Fruit fly (Drosophila melanogaster) whole organism, wandering third instar larva: ENCODE results near the gene CG6441.

Experiments used
- Abd-B ChIP-seq: fragments of >200 bp; optimal IDR thresholded peaks from 2 replicates; lab custom pipeline; 2017; ENCODE audit warnings: missing biosample characterization, missing genetic modification characterization
- CG32264 ChIP-seq: fragments of 200-800 bp; sonication (Bioruptor generic); optimal IDR thresholded peaks from 2 replicates; lab custom pipeline; 2016; ENCODE audit warnings: missing biosample characterization, missing genetic modification characterization
- CG9705 ChIP-seq: fragments of 200-800 bp; sonication (Bioruptor generic); optimal IDR thresholded peaks from 2 replicates; lab custom pipeline; 2018; ENCODE audit warnings: missing biosample characterization, mild to moderate bottlenecking, missing genetic modification characterization
- CrebA ChIP-seq: fragments of 200-800 bp; sonication (Bioruptor generic); optimal IDR thresholded peaks from 2 replicates; lab custom pipeline; 2016; ENCODE audit warnings: missing biosample characterization, mild to moderate bottlenecking, missing genetic modification characterization, borderline replicate concordance
- Dfd ChIP-seq: fragments of >200 bp; optimal IDR thresholded peaks from 2 replicates; lab custom pipeline; 2017; ENCODE audit warnings: missing biosample characterization, missing genetic modification characterization
- Dif ChIP-seq: fragments of 200-275, 200-300 bp; sonication (Bioruptor generic); optimal IDR thresholded peaks from 2 replicates; lab custom pipeline; 2018; ENCODE audit warnings: missing biosample characterization, missing genetic modification characterization; ENCODE audit not compliant: partially characterized antibody
- GATAd ChIP-seq: sonication (Bioruptor generic); optimal IDR thresholded peaks from 2 replicates; lab custom pipeline; 2016; ENCODE audit warnings: missing biosample characterization, missing genetic modification characterization
- HLH106 ChIP-seq: fragments of 200-800 bp; optimal IDR thresholded peaks from 3 replicates; lab custom pipeline; 2019; ENCODE audit warnings: missing biosample characterization, mild to moderate bottlenecking, missing genetic modification characterization, moderate library complexity
- Hr78 ChIP-seq: fragments of >200 bp; optimal IDR thresholded peaks from 2 replicates; lab custom pipeline; 2017; ENCODE audit warnings: missing biosample characterization, missing genetic modification characterization
- Jra ChIP-seq: sonication (Bioruptor generic); optimal IDR thresholded peaks from 2 replicates; lab custom pipeline; 2016; ENCODE audit warnings: missing biosample characterization, missing genetic modification characterization
- Myc ChIP-seq: fragments of >200 bp; optimal IDR thresholded peaks from 2 replicates; lab custom pipeline; 2017
- OdsH ChIP-seq: fragments of 200-800 bp; sonication (Bioruptor generic); optimal IDR thresholded peaks from 2 replicates; lab custom pipeline; 2016; ENCODE audit warnings: missing biosample characterization, mild to moderate bottlenecking, missing genetic modification characterization
- Rel ChIP-seq, 2 experiments: fragments of 200-800 bp; sonication (Bioruptor generic) in 1 of 2; optimal IDR thresholded peaks; 2 replicates in 1 of 2; 3 replicates in 1 of 2; lab custom pipeline; 2016 to 2019; ENCODE audit warnings: mild to moderate bottlenecking in 2 of 2, missing biosample characterization in 2 of 2, missing genetic modification characterization in 2 of 2, moderate library complexity in 1 of 2
- Sp1 ChIP-seq: fragments of 200-800 bp; sonication (Bioruptor generic); optimal IDR thresholded peaks from 3 replicates; lab custom pipeline; 2019; ENCODE audit warnings: missing biosample characterization, mild to moderate bottlenecking, missing genetic modification characterization, moderate library complexity
- Vsx2 ChIP-seq: fragments of 200-300, 225-300 bp; sonication (Bioruptor generic); optimal IDR thresholded peaks from 2 replicates; lab custom pipeline; 2018; ENCODE audit warnings: missing biosample characterization, missing genetic modification characterization; ENCODE audit not compliant: partially characterized antibody
- br ChIP-seq: fragments of 200-800 bp; sonication (Bioruptor generic); optimal IDR thresholded peaks from 2 replicates; lab custom pipeline; 2016; ENCODE audit warnings: missing biosample characterization, missing genetic modification characterization
- brk ChIP-seq: fragments of 200-800 bp; sonication (Bioruptor generic); optimal IDR thresholded peaks from 2 replicates; lab custom pipeline; 2016; ENCODE audit warnings: missing biosample characterization, mild to moderate bottlenecking, missing genetic modification characterization
- dl ChIP-seq, 2 experiments: fragments of 175-275, 200-275 bp in 1 of 2; fragments of 200-275 bp in 1 of 2; sonication (Bioruptor generic); optimal IDR thresholded peaks; lab custom pipeline; 2018; ENCODE audit warnings: mild to moderate bottlenecking in 2 of 2, missing biosample characterization in 2 of 2, missing genetic modification characterization in 2 of 2, moderate library complexity in 2 of 2; ENCODE audit not compliant: partially characterized antibody in 2 of 2, insufficient read depth in 1 of 2
- dmrt93B ChIP-seq: fragments of 200-800 bp; sonication (Bioruptor generic); optimal IDR thresholded peaks from 2 replicates; lab custom pipeline; 2018; ENCODE audit warnings: missing biosample characterization, mild to moderate bottlenecking, missing genetic modification characterization
- ey ChIP-seq: fragments of 200-800 bp; sonication (Bioruptor generic); optimal IDR thresholded peaks from 2 replicates; lab custom pipeline; 2016; ENCODE audit warnings: missing biosample characterization, missing genetic modification characterization
- foxo ChIP-seq, 2 experiments: fragments of 200-800 bp; sonication (Bioruptor generic); optimal IDR thresholded peaks; 2 replicates in 1 of 2; 3 replicates in 1 of 2; lab custom pipeline; 2016 to 2017; ENCODE audit warnings: missing biosample characterization in 2 of 2, missing genetic modification characterization in 2 of 2
- fru ChIP-seq: fragments of 200-800 bp; sonication (Bioruptor generic); optimal IDR thresholded peaks from 3 replicates; lab custom pipeline; 2016; ENCODE audit warnings: missing biosample characterization, mild to moderate bottlenecking, missing genetic modification characterization
- h ChIP-seq: fragments of 200-800 bp; sonication (Bioruptor generic); optimal IDR thresholded peaks from 3 replicates; lab custom pipeline; 2016; ENCODE audit warnings: missing biosample characterization, mild to moderate bottlenecking, missing genetic modification characterization
- jim ChIP-seq: fragments of 175-275, 200-325 bp; sonication (Bioruptor generic); optimal IDR thresholded peaks from 2 replicates; lab custom pipeline; 2016; ENCODE audit warnings: missing biosample characterization, mild to moderate bottlenecking, missing genetic modification characterization
- lola ChIP-seq: fragments of >200 bp; optimal IDR thresholded peaks from 2 replicates; lab custom pipeline; 2017; ENCODE audit warnings: missing biosample characterization, missing genetic modification characterization
- pan ChIP-seq: fragments of >200 bp; optimal IDR thresholded peaks from 2 replicates; lab custom pipeline; 2017
- psq ChIP-seq: fragments of 200-800 bp; sonication (Bioruptor generic); optimal IDR thresholded peaks from 3 replicates; lab custom pipeline; 2017; ENCODE audit warnings: missing biosample characterization, mild to moderate bottlenecking, missing genetic modification characterization, moderate library complexity
- rgr ChIP-seq: fragments of 200-800 bp; sonication (Bioruptor generic); optimal IDR thresholded peaks from 3 replicates; lab custom pipeline; 2016; ENCODE audit warnings: missing biosample characterization, mild to moderate bottlenecking, missing genetic modification characterization
- tai ChIP-seq: sonication (Bioruptor generic); optimal IDR thresholded peaks from 2 replicates; lab custom pipeline; 2016; ENCODE audit warnings: missing biosample characterization, missing genetic modification characterization
- usp ChIP-seq: fragments of >200 bp; optimal IDR thresholded peaks from 2 replicates; lab custom pipeline; 2017; ENCODE audit warnings: missing biosample characterization, missing genetic modification characterization
- woc ChIP-seq: sonication (Bioruptor generic); optimal IDR thresholded peaks from 2 replicates; lab custom pipeline; 2016; ENCODE audit warnings: missing biosample characterization, mild to moderate bottlenecking, missing genetic modification characterization

Gene CG6441

dm6 chr2L:7503719-7504118 is 29.2 kb downstream of the CG6441 start:
- no peak for TF ChIP-seq usp (GFP tag; lab: Kevin White, UChicago)
- TF ChIP-seq h (GFP tag; lab: Kevin White, UChicago): peak; percentile 61
- TF ChIP-seq Rel (GFP tag; optimal IDR thresholded peaks at IDR 0.05; lab: Kevin White, UChicago): no peak
- no peak for TF ChIP-seq Rel (tag; optimal IDR thresholded peaks at IDR 0.05; lab: Kevin White, UChicago)
- TF ChIP-seq dl (GFP tag; optimal IDR thresholded peaks at IDR 0.05; lab: Kevin White, UChicago; ENCODE audit: insufficient read depth in 1 of 2, partially characterized antibody in 2 of 2): no peak
- TF ChIP-seq psq (GFP tag; lab: Kevin White, UChicago): peak; percentile 50
- no peak for TF ChIP-seq Vsx2
- peak; percentile 63 for TF ChIP-seq ey (GFP tag; lab: Kevin White, UChicago)
- TF ChIP-seq Dif (GFP tag; lab: Kevin White, UChicago): no peak
- peak; percentile 12 for TF ChIP-seq OdsH
- no peak for TF ChIP-seq Sp1 (GFP tag; lab: Kevin White, UChicago)
- TF ChIP-seq CG32264 (GFP tag; lab: Kevin White, UChicago): no peak
- TF ChIP-seq lola (GFP tag; lab: Kevin White, UChicago): no peak
- peak in 1 of 2 experiments; percentile 50 for TF ChIP-seq foxo (GFP tag; optimal IDR thresholded peaks at IDR 0.05; lab: Kevin White, UChicago)
- peak; percentile 24 for TF ChIP-seq HLH106 (tag; lab: Kevin White, UChicago)
- TF ChIP-seq GATAd (GFP tag; lab: Kevin White, UChicago): no peak
- TF ChIP-seq br (GFP tag; lab: Kevin White, UChicago): peak; percentile 33
- TF ChIP-seq CrebA: no peak
- peak; percentile 39 for TF ChIP-seq rgr (GFP tag; lab: Kevin White, UChicago)
- TF ChIP-seq jim: no peak
- peak; percentile 70 for TF ChIP-seq fru (GFP tag; lab: Kevin White, UChicago)
- TF ChIP-seq Hr78 (GFP tag; lab: Kevin White, UChicago): no peak
- TF ChIP-seq Jra (GFP tag; lab: Kevin White, UChicago): no peak
- TF ChIP-seq brk: no peak
- TF ChIP-seq dmrt93B (GFP tag; lab: Kevin White, UChicago): no peak
- no peak for TF ChIP-seq Abd-B (GFP tag; lab: Kevin White, UChicago)
- TF ChIP-seq woc: peak; percentile 38

dm6 chr2L:7504529-7504928 is 30.0 kb downstream of the CG6441 start:
- TF ChIP-seq Myc (lab: Kevin White, UChicago) (no peak), HLH106 (tag; lab: Kevin White, UChicago) (no peak), ey (GFP tag; lab: Kevin White, UChicago) (no peak), foxo (GFP tag; optimal IDR thresholded peaks at IDR 0.05; lab: Kevin White, UChicago) (no peak), CrebA (no peak), Vsx2 (no peak), lola (GFP tag; lab: Kevin White, UChicago) (no peak), CG9705 (no peak), pan (lab: Kevin White, UChicago) (no peak), GATAd (GFP tag; lab: Kevin White, UChicago) (no peak), Dfd (GFP tag; lab: Kevin White, UChicago) (no peak), br (GFP tag; lab: Kevin White, UChicago) (no peak), dl (GFP tag; optimal IDR thresholded peaks at IDR 0.05; lab: Kevin White, UChicago; ENCODE audit: insufficient read depth in 1 of 2, partially characterized antibody in 2 of 2) (no peak), Sp1 (GFP tag; lab: Kevin White, UChicago) (no peak)

dm6 chr2L:7505976-7506375 is 31.5 kb downstream of the CG6441 start:
- TF ChIP-seq CG32264 (GFP tag; lab: Kevin White, UChicago) (no peak), GATAd (GFP tag; lab: Kevin White, UChicago) (no peak), tai (no peak), Sp1 (GFP tag; lab: Kevin White, UChicago) (no peak), Hr78 (GFP tag; lab: Kevin White, UChicago) (no peak), Abd-B (GFP tag; lab: Kevin White, UChicago) (no peak), fru (GFP tag; lab: Kevin White, UChicago) (no peak), CG9705 (no peak), woc (no peak), foxo (GFP tag; optimal IDR thresholded peaks at IDR 0.05; lab: Kevin White, UChicago) (no peak), pan (lab: Kevin White, UChicago) (no peak), rgr (GFP tag; lab: Kevin White, UChicago) (no peak), CrebA (no peak)

- TF ChIP-seq Myc (lab: Kevin White, UChicago) (peak; percentile 9), GATAd (GFP tag; lab: Kevin White, UChicago) (no peak)
Observed at dm6 chr2L:7507447-7507846, 32.9 kb downstream of the CG6441 start.
